Worm (Caenorhabditis elegans) whole organism, young adult: ENCODE results near the gene ndub-3.

Experiments
- B0261.1 ChIP-seq: sonication (generic microtip); optimal IDR thresholded peaks from 2 replicates; lab custom pipeline; 2016; ENCODE audit warnings: mild to moderate bottlenecking, missing genetic modification characterization, moderate library complexity, missing compliant biosample characterization
- B0336.3 ChIP-seq: fragments of 200-800 bp; sonication (Bioruptor generic); IDR thresholded peaks from 2 replicates; pipeline ENCODE4 v1.3.6; 2022; ENCODE audit warnings: missing genetic modification characterization, missing compliant biosample characterization
- C06A6.2 ChIP-seq: fragments of 200-800 bp; sonication (Bioruptor generic); conservative IDR thresholded peaks from 2 replicates; pipeline ENCODE4 v1.3.6; 2022; ENCODE audit warnings: missing genetic modification characterization, missing compliant biosample characterization
- C17E4.6 ChIP-seq: fragments of 200-800 bp; sonication (Bioruptor generic); IDR thresholded peaks from 2 replicates; pipeline ENCODE4 v1.3.6; 2022; ENCODE audit warnings: missing genetic modification reagents, missing genetic modification characterization, missing compliant biosample characterization
- F33H1.4 ChIP-seq: fragments of 200-800 bp; sonication (Bioruptor generic); IDR thresholded peaks from 2 replicates; pipeline ENCODE4 v1.3.6; 2022; ENCODE audit warnings: missing genetic modification reagents, missing genetic modification characterization, missing compliant biosample characterization
- F37B4.10 ChIP-seq: fragments of 200-800 bp; sonication (Bioruptor generic); IDR thresholded peaks from 2 replicates; pipeline ENCODE4 v1.3.6; 2022; ENCODE audit warnings: missing genetic modification characterization, missing compliant biosample characterization
- F39B2.1 ChIP-seq: fragments of 200-800 bp; sonication (Bioruptor generic); IDR thresholded peaks from 2 replicates; pipeline ENCODE4 v1.3.6; 2022; ENCODE audit warnings: missing genetic modification reagents, missing genetic modification characterization, missing compliant biosample characterization
- F49E8.2 ChIP-seq: sonication (generic microtip); optimal IDR thresholded peaks from 3 replicates; lab custom pipeline; 2017; ENCODE audit warnings: missing genetic modification characterization, mild to moderate bottlenecking, missing compliant biosample characterization, antibody characterized with exemption, moderate library complexity; ENCODE audit not compliant: insufficient read depth
- K11D2.4 ChIP-seq: fragments of 200-800 bp; sonication (Bioruptor generic); IDR thresholded peaks from 2 replicates; pipeline ENCODE4 v1.3.6; 2022; ENCODE audit warnings: missing genetic modification reagents, missing genetic modification characterization, missing compliant biosample characterization
- T26A5.8 ChIP-seq: sonication (generic microtip); optimal IDR thresholded peaks from 2 replicates; lab custom pipeline; 2016; ENCODE audit warnings: missing genetic modification characterization, missing compliant biosample characterization
- ZK185.1 ChIP-seq: sonication (generic microtip); optimal IDR thresholded peaks from 2 replicates; lab custom pipeline; 2016; ENCODE audit warnings: mild to moderate bottlenecking, missing genetic modification characterization, missing compliant biosample characterization; ENCODE audit not compliant: poor library complexity, severe bottlenecking
- ama-1 ChIP-seq, 3 experiments: fragments of 150-350 bp in 1 of 3; sonication (generic microtip) in 2 of 3; optimal IDR thresholded peaks; 2 replicates each; lab custom pipeline; 2014 to 2018; ENCODE audit warnings: missing biosample characterization in 2 of 3, missing genetic modification characterization in 2 of 3, missing genetic modification reagents in 2 of 3
- attf-6 ChIP-seq: fragments of 200-800 bp; sonication (Bioruptor generic); IDR thresholded peaks from 2 replicates; pipeline ENCODE4 v1.3.6; 2022; ENCODE audit warnings: missing genetic modification reagents, missing genetic modification characterization, missing compliant biosample characterization
- bed-1 ChIP-seq: fragments of 200-800 bp; sonication (Bioruptor generic); IDR thresholded peaks from 2 replicates; pipeline ENCODE4 v1.3.6; 2022; ENCODE audit warnings: missing genetic modification reagents, missing genetic modification characterization, missing compliant biosample characterization
- cebp-1 ChIP-seq, 2 experiments: fragments of 200-800 bp in 1 of 2; sonication (Bioruptor generic) in 1 of 2; sonication (generic microtip) in 1 of 2; IDR thresholded peaks in 1 of 2; optimal IDR thresholded peaks in 1 of 2; 2 replicates each; pipeline versions ENCODE4 v1.3.6 to Lab custom; 2017 to 2022; ENCODE audit warnings: missing compliant biosample characterization in 2 of 2, missing genetic modification characterization in 2 of 2, mild to moderate bottlenecking in 1 of 2, missing genetic modification reagents in 1 of 2, moderate library complexity in 1 of 2
- ceh-79 ChIP-seq: sonication (generic microtip); optimal IDR thresholded peaks from 2 replicates; lab custom pipeline; 2017; ENCODE audit warnings: mild to moderate bottlenecking, missing genetic modification characterization, missing compliant biosample characterization
- dox-1 ChIP-seq: fragments of 200-800 bp; sonication (Bioruptor generic); IDR thresholded peaks from 2 replicates; pipeline ENCODE4 v1.3.6; 2022; ENCODE audit warnings: missing genetic modification reagents, missing genetic modification characterization, missing compliant biosample characterization
- efl-1 ChIP-seq: fragments of 150-350 bp; optimal IDR thresholded peaks from 2 replicates; lab custom pipeline; 2014; ENCODE audit warnings: missing biosample characterization, missing genetic modification reagents, missing genetic modification characterization
- egrh-3 ChIP-seq: fragments of 200-800 bp; sonication (Bioruptor generic); IDR thresholded peaks from 2 replicates; pipeline ENCODE4 v1.3.6; 2022; ENCODE audit warnings: missing genetic modification reagents, missing genetic modification characterization, missing compliant biosample characterization
- ets-4 ChIP-seq: fragments of 200-800 bp; sonication (Bioruptor generic); optimal IDR thresholded peaks from 2 replicates; lab custom pipeline; 2018; ENCODE audit warnings: mild to moderate bottlenecking, missing genetic modification characterization, missing compliant biosample characterization
- gei-17 ChIP-seq: fragments of 200-800 bp; sonication (Bioruptor generic); optimal IDR thresholded peaks from 2 replicates; lab custom pipeline; 2018; ENCODE audit warnings: mild to moderate bottlenecking, missing genetic modification characterization, missing compliant biosample characterization
- hlh-12 ChIP-seq: sonication (generic microtip); optimal IDR thresholded peaks from 2 replicates; lab custom pipeline; 2016; ENCODE audit warnings: missing genetic modification characterization, missing compliant biosample characterization
- hmg-1.2 ChIP-seq: fragments of 200-800 bp; sonication (Bioruptor generic); IDR thresholded peaks from 2 replicates; pipeline ENCODE4 v1.3.6; 2022; ENCODE audit warnings: missing genetic modification reagents, missing genetic modification characterization, missing compliant biosample characterization
- hmg-20 ChIP-seq: fragments of 200-800 bp; sonication (Bioruptor generic); IDR thresholded peaks from 2 replicates; pipeline ENCODE4 v1.3.6; 2022; ENCODE audit warnings: missing genetic modification reagents, missing genetic modification characterization, missing compliant biosample characterization
- hrde-1 ChIP-seq: sonication (generic microtip); optimal IDR thresholded peaks from 2 replicates; lab custom pipeline; 2016; ENCODE audit warnings: missing genetic modification characterization, mild to moderate bottlenecking, missing compliant biosample characterization, moderate library complexity, missing genotype, missing genetic modification reagents, borderline replicate concordance
- lin-26 ChIP-seq: fragments of 200-800 bp; sonication (Bioruptor generic); IDR thresholded peaks from 2 replicates; pipeline ENCODE4 v1.3.6; 2022; ENCODE audit warnings: missing genetic modification reagents, missing genetic modification characterization, missing compliant biosample characterization
- lin-35 ChIP-seq, 3 experiments: fragments of 150-350 bp in 2 of 3; sonication (generic microtip) in 1 of 3; optimal IDR thresholded peaks; 2 replicates each; lab custom pipeline; 2014 to 2018; ENCODE audit warnings: missing biosample characterization in 3 of 3, missing genetic modification characterization in 3 of 3, missing genetic modification reagents in 3 of 3
- lir-1 ChIP-seq: fragments of 200-800 bp; sonication (Bioruptor generic); conservative IDR thresholded peaks from 2 replicates; pipeline ENCODE4 v1.3.6; 2022; ENCODE audit warnings: missing genetic modification reagents, missing genetic modification characterization, missing compliant biosample characterization
- madf-10 ChIP-seq: sonication (generic microtip); optimal IDR thresholded peaks from 2 replicates; lab custom pipeline; 2016; ENCODE audit warnings: mild to moderate bottlenecking, missing genetic modification characterization, missing compliant biosample characterization
- madf-3 ChIP-seq: fragments of 200-800 bp; sonication (Bioruptor generic); IDR thresholded peaks from 2 replicates; pipeline ENCODE4 v1.3.6; 2022; ENCODE audit warnings: missing genetic modification reagents, missing genetic modification characterization, missing compliant biosample characterization
- madf-8 ChIP-seq: fragments of 200-800 bp; sonication (Bioruptor generic); conservative IDR thresholded peaks from 2 replicates; pipeline ENCODE4 v1.3.6; 2022; ENCODE audit warnings: missing genetic modification reagents, missing genetic modification characterization, missing compliant biosample characterization
- mel-28 ChIP-seq: sonication (generic microtip); optimal IDR thresholded peaks from 2 replicates; lab custom pipeline; 2016; ENCODE audit warnings: borderline replicate concordance, mild to moderate bottlenecking, missing genetic modification characterization, missing compliant biosample characterization
- mes-4 ChIP-seq: sonication (generic microtip); optimal IDR thresholded peaks from 2 replicates; lab custom pipeline; 2016; ENCODE audit warnings: missing genotype, missing genetic modification characterization, missing compliant biosample characterization
- nfyb-1 ChIP-seq: fragments of 200-800 bp; sonication (Bioruptor generic); IDR thresholded peaks from 2 replicates; pipeline ENCODE4 v1.3.6; 2022; ENCODE audit warnings: missing genetic modification reagents, missing genetic modification characterization, missing compliant biosample characterization
- nhr-80 ChIP-seq: sonication (generic microtip); optimal IDR thresholded peaks from 2 replicates; lab custom pipeline; 2016; ENCODE audit warnings: missing genetic modification characterization, missing compliant biosample characterization
- pbrm-1 ChIP-seq: fragments of 200-800 bp; sonication (Bioruptor generic); IDR thresholded peaks from 2 replicates; pipeline ENCODE4 v1.3.6; 2022; ENCODE audit warnings: missing genetic modification reagents, missing genetic modification characterization, missing compliant biosample characterization
- repo-1 ChIP-seq: sonication (generic microtip); optimal IDR thresholded peaks from 2 replicates; lab custom pipeline; 2017; ENCODE audit warnings: mild to moderate bottlenecking, missing genetic modification characterization, missing compliant biosample characterization
- sea-2 ChIP-seq: fragments of 200-800 bp; sonication (Bioruptor generic); IDR thresholded peaks from 2 replicates; pipeline ENCODE4 v1.3.6; 2022; ENCODE audit warnings: missing genetic modification characterization, missing compliant biosample characterization
- somi-1 ChIP-seq: fragments of 200-800 bp; sonication (Bioruptor generic); optimal IDR thresholded peaks from 2 replicates; lab custom pipeline; 2018; ENCODE audit warnings: mild to moderate bottlenecking, missing genetic modification characterization, missing compliant biosample characterization
- sptf-2 ChIP-seq: fragments of 200-800 bp; sonication (Bioruptor generic); optimal IDR thresholded peaks from 2 replicates; lab custom pipeline; 2018; ENCODE audit warnings: mild to moderate bottlenecking, missing genetic modification characterization, missing compliant biosample characterization
- tbx-9 ChIP-seq: sonication (generic microtip); optimal IDR thresholded peaks from 2 replicates; lab custom pipeline; 2016; ENCODE audit warnings: borderline replicate concordance, missing genetic modification characterization, inconsistent platforms, missing compliant biosample characterization
- ztf-3 ChIP-seq: fragments of 200-800 bp; sonication (Bioruptor generic); optimal IDR thresholded peaks from 2 replicates; lab custom pipeline; 2018; ENCODE audit warnings: mild to moderate bottlenecking, missing genetic modification characterization, missing compliant biosample characterization
- ztf-6 ChIP-seq: fragments of 200-800 bp; sonication (Bioruptor generic); IDR thresholded peaks from 2 replicates; pipeline ENCODE4 v1.3.6; 2022; ENCODE audit warnings: missing genetic modification reagents, missing genetic modification characterization, missing compliant biosample characterization

Gene ndub-3

ce11 chrII:8964049-8964448, 641 bp downstream of the ndub-3 start, which contains the start of gene sftd-3:
Gene sftd-3, minus strand, starts transcription at chrII:8964149.
- TF ChIP-seq F39B2.1 (GFP tag; lab: Robert Waterston, UW): no peak
- TF ChIP-seq hmg-1.2: no peak
- TF ChIP-seq B0336.3 (GFP tag; lab: Robert Waterston, UW): no peak
- TF ChIP-seq nhr-80 (tag; lab: Kevin White, UChicago): no peak
- no peak for TF ChIP-seq mel-28 (tag; lab: Kevin White, UChicago)
- no peak for TF ChIP-seq C06A6.2
- TF ChIP-seq C17E4.6 (GFP tag; lab: Robert Waterston, UW): no peak
- no peak for TF ChIP-seq sea-2
- no peak for TF ChIP-seq ZK185.1 (tag; lab: Kevin White, UChicago)
- no peak for TF ChIP-seq madf-3 (GFP tag; lab: Robert Waterston, UW)
- TF ChIP-seq bed-1 (GFP tag; lab: Robert Waterston, UW): no peak
- TF ChIP-seq lin-35 (GFP tag; optimal IDR thresholded peaks at IDR 0.05; lab: Kevin White, UChicago): no peak
- TF ChIP-seq K11D2.4 (GFP tag; lab: Robert Waterston, UW): no peak
- no peak for TF ChIP-seq cebp-1 (GFP tag; IDR thresholded peaks at IDR 0.05; lab: Robert Waterston, UW)
- no peak for TF ChIP-seq cebp-1 (tag; optimal IDR thresholded peaks at IDR 0.05; lab: Kevin White, UChicago)
- no peak for TF ChIP-seq hrde-1
- no peak for TF ChIP-seq dox-1
- TF ChIP-seq madf-10 (tag; lab: Kevin White, UChicago): no peak
- TF ChIP-seq sptf-2 (GFP tag; lab: Kevin White, UChicago): no peak
- TF ChIP-seq, all 124 proteins: peak for 0

- TF ChIP-seq dox-1 (peak; percentile 39; the same call in 1 of the 2 replicates), ama-1 (optimal IDR thresholded peaks at IDR 0.05; lab: Kevin White, UChicago) (no peak), ama-1 (GFP tag; optimal IDR thresholded peaks at IDR 0.05; lab: Kevin White, UChicago) (peak in 1 of 2 experiments; percentile 0), gei-17 (GFP tag; lab: Kevin White, UChicago) (no peak), F49E8.2 (tag; lab: Kevin White, UChicago) (no peak), cebp-1 (GFP tag; IDR thresholded peaks at IDR 0.05; lab: Robert Waterston, UW) (no peak), cebp-1 (tag; optimal IDR thresholded peaks at IDR 0.05; lab: Kevin White, UChicago) (peak; percentile 2), somi-1 (GFP tag; lab: Kevin White, UChicago) (no peak)
Observed at ce11 chrII:8962206-8962605, 2.5 kb downstream of the ndub-3 start.

ce11 chrII:8961450-8961849, 3.2 kb downstream of the ndub-3 start:
- TF ChIP-seq lin-26 (GFP tag; lab: Robert Waterston, UW) (no peak), pbrm-1 (no peak), madf-8 (no peak), hmg-20 (no peak), T26A5.8 (tag; lab: Kevin White, UChicago) (no peak), F33H1.4 (GFP tag; lab: Robert Waterston, UW) (no peak), sea-2 (no peak), hlh-12 (tag; lab: Kevin White, UChicago) (no peak), efl-1 (GFP tag; lab: Kevin White, UChicago) (no peak), lir-1 (GFP tag; lab: Robert Waterston, UW) (no peak), madf-10 (tag; lab: Kevin White, UChicago) (no peak)

- TF ChIP-seq ztf-3 (GFP tag; lab: Kevin White, UChicago) (no peak), ets-4 (GFP tag; lab: Kevin White, UChicago) (no peak), hmg-1.2 (no peak), nfyb-1 (GFP tag; lab: Robert Waterston, UW) (no peak), ama-1 (optimal IDR thresholded peaks at IDR 0.05; lab: Kevin White, UChicago) (no peak), ama-1 (GFP tag; optimal IDR thresholded peaks at IDR 0.05; lab: Kevin White, UChicago) (no peak), repo-1 (no peak), nhr-80 (tag; lab: Kevin White, UChicago) (no peak), T26A5.8 (tag; lab: Kevin White, UChicago) (no peak), ceh-79 (no peak), egrh-3 (GFP tag; lab: Robert Waterston, UW) (no peak), ztf-6 (no peak), B0261.1 (tag; lab: Kevin White, UChicago) (no peak), madf-3 (GFP tag; lab: Robert Waterston, UW) (no peak), somi-1 (GFP tag; lab: Kevin White, UChicago) (no peak), mes-4 (tag; lab: Kevin White, UChicago) (no peak), attf-6 (GFP tag; lab: Robert Waterston, UW) (no peak), dox-1 (no peak), F37B4.10 (GFP tag; lab: Robert Waterston, UW) (no peak), tbx-9 (no peak)
- TF ChIP-seq, all 124 proteins: peak for 0
Observed at ce11 chrII:8960414-8960813, 4.3 kb downstream of the ndub-3 start, which contains the start of gene cal-2. Gene cal-2, plus strand, starts transcription at chrII:8960714.
